Fruit fly (Drosophila melanogaster) whole organism, prepupa: ENCODE measurements around the gene Acp63F.

Source experiments
- CG3919 ChIP-seq: fragments of 200-800 bp; sonication (Bioruptor generic); optimal IDR thresholded peaks from 3 replicates; lab custom pipeline; 2016; ENCODE audit warnings: missing biosample characterization, missing genetic modification characterization
- Hr39 ChIP-seq: fragments of 200-800 bp; sonication (Bioruptor generic); optimal IDR thresholded peaks from 2 replicates; lab custom pipeline; 2016; ENCODE audit warnings: missing biosample characterization, missing genetic modification characterization
- topi ChIP-seq: fragments of 200-800 bp; sonication (Bioruptor generic); optimal IDR thresholded peaks from 3 replicates; lab custom pipeline; 2016; ENCODE audit warnings: missing biosample characterization, missing genetic modification characterization
- vri ChIP-seq: fragments of 200-800 bp; sonication (Bioruptor generic); optimal IDR thresholded peaks from 3 replicates; lab custom pipeline; 2016; ENCODE audit warnings: missing biosample characterization, mild to moderate bottlenecking, missing genetic modification characterization

dm6 chr3L:3816772-3817483, 774 bp upstream of the Acp63F start:
- peak; percentile 40 for TF ChIP-seq CG3919 (GFP tag; lab: Kevin White, UChicago)
- peak; percentile 55 for TF ChIP-seq vri (GFP tag; lab: Kevin White, UChicago)
- peak; percentile 22 for TF ChIP-seq topi
- TF ChIP-seq Hr39 (GFP tag; lab: Kevin White, UChicago): no peak
